Worm (Caenorhabditis elegans) whole organism, young adult: Measurements from ENCODE around the gene hrg-10.

ENCODE experiments used
- D2030.7 ChIP-seq: fragments of 200-800 bp; sonication (Bioruptor generic); IDR thresholded peaks from 2 replicates; pipeline ENCODE4 v1.3.6; 2022; ENCODE audit warnings: missing genetic modification reagents, missing genetic modification characterization, missing compliant biosample characterization
- F37B4.10 ChIP-seq: fragments of 200-800 bp; sonication (Bioruptor generic); IDR thresholded peaks from 2 replicates; pipeline ENCODE4 v1.3.6; 2022; ENCODE audit warnings: missing genetic modification characterization, missing compliant biosample characterization
- T07F8.4 ChIP-seq: sonication (generic microtip); optimal IDR thresholded peaks from 2 replicates; lab custom pipeline; 2016; ENCODE audit warnings: mild to moderate bottlenecking, missing genetic modification characterization, moderate library complexity, missing compliant biosample characterization
- Y79H2A.3 ChIP-seq: fragments of 200-800 bp; sonication (Bioruptor generic); conservative IDR thresholded peaks from 2 replicates; pipeline ENCODE4 v1.3.6; 2022; ENCODE audit warnings: missing genetic modification reagents, missing genetic modification characterization, missing compliant biosample characterization
- Y95B8A.8 ChIP-seq: fragments of 200-800 bp; sonication (Bioruptor generic); IDR thresholded peaks from 2 replicates; pipeline ENCODE4 v1.3.6; 2022; ENCODE audit warnings: missing genetic modification reagents, missing genetic modification characterization, missing compliant biosample characterization
- ZK185.1 ChIP-seq: sonication (generic microtip); optimal IDR thresholded peaks from 2 replicates; lab custom pipeline; 2016; ENCODE audit warnings: mild to moderate bottlenecking, missing genetic modification characterization, missing compliant biosample characterization; ENCODE audit not compliant: poor library complexity, severe bottlenecking
- ama-1 ChIP-seq, 3 experiments: fragments of 150-350 bp in 1 of 3; sonication (generic microtip) in 2 of 3; optimal IDR thresholded peaks; 2 replicates each; lab custom pipeline; 2014 to 2018; ENCODE audit warnings: missing biosample characterization in 2 of 3, missing genetic modification characterization in 2 of 3, missing genetic modification reagents in 2 of 3
- aptf-3 ChIP-seq: fragments of 200-800 bp; sonication (Bioruptor generic); IDR thresholded peaks from 2 replicates; pipeline ENCODE4 v1.3.6; 2022; ENCODE audit warnings: missing genetic modification characterization, missing compliant biosample characterization
- attf-3 ChIP-seq: fragments of 200-800 bp; sonication (Bioruptor generic); conservative IDR thresholded peaks from 2 replicates; pipeline ENCODE4 v1.3.6; 2022; ENCODE audit warnings: missing genetic modification reagents, missing genetic modification characterization, missing compliant biosample characterization
- bed-1 ChIP-seq: fragments of 200-800 bp; sonication (Bioruptor generic); IDR thresholded peaks from 2 replicates; pipeline ENCODE4 v1.3.6; 2022; ENCODE audit warnings: missing genetic modification reagents, missing genetic modification characterization, missing compliant biosample characterization
- cebp-2 ChIP-seq: fragments of 200-800 bp; sonication (Bioruptor generic); IDR thresholded peaks from 2 replicates; pipeline ENCODE4 v1.3.6; 2022; ENCODE audit warnings: missing genetic modification characterization, missing compliant biosample characterization
- ceh-58 ChIP-seq: fragments of 200-800 bp; sonication (Bioruptor generic); IDR thresholded peaks from 2 replicates; pipeline ENCODE4 v1.3.6; 2022; ENCODE audit warnings: missing genetic modification characterization, missing compliant biosample characterization
- die-1 ChIP-seq: sonication (generic microtip); optimal IDR thresholded peaks from 2 replicates; lab custom pipeline; 2016; ENCODE audit warnings: missing genotype, mild to moderate bottlenecking, missing genetic modification characterization, missing compliant biosample characterization
- dpl-1 ChIP-seq: fragments of 150-350 bp; optimal IDR thresholded peaks from 2 replicates; lab custom pipeline; 2014; ENCODE audit warnings: missing biosample characterization, missing genetic modification reagents, missing genetic modification characterization
- egl-18 ChIP-seq: fragments of 200-800 bp; sonication (Bioruptor generic); IDR thresholded peaks from 2 replicates; pipeline ENCODE4 v1.3.6; 2022; ENCODE audit warnings: missing genetic modification reagents, missing genetic modification characterization, missing compliant biosample characterization
- egl-44 ChIP-seq: fragments of 200-800 bp; sonication (Bioruptor generic); IDR thresholded peaks from 2 replicates; pipeline ENCODE4 v1.3.6; 2022; ENCODE audit warnings: missing genetic modification reagents, missing genetic modification characterization, missing compliant biosample characterization
- ets-4 ChIP-seq: fragments of 200-800 bp; sonication (Bioruptor generic); optimal IDR thresholded peaks from 2 replicates; lab custom pipeline; 2018; ENCODE audit warnings: mild to moderate bottlenecking, missing genetic modification characterization, missing compliant biosample characterization
- fkh-3 ChIP-seq: sonication (generic microtip); optimal IDR thresholded peaks from 2 replicates; lab custom pipeline; 2016; ENCODE audit warnings: mild to moderate bottlenecking, missing genetic modification characterization, missing compliant biosample characterization
- gei-17 ChIP-seq: fragments of 200-800 bp; sonication (Bioruptor generic); optimal IDR thresholded peaks from 2 replicates; lab custom pipeline; 2018; ENCODE audit warnings: mild to moderate bottlenecking, missing genetic modification characterization, missing compliant biosample characterization
- hmg-20 ChIP-seq: fragments of 200-800 bp; sonication (Bioruptor generic); IDR thresholded peaks from 2 replicates; pipeline ENCODE4 v1.3.6; 2022; ENCODE audit warnings: missing genetic modification reagents, missing genetic modification characterization, missing compliant biosample characterization
- lag-1 ChIP-seq: fragments of 200-800 bp; sonication (Bioruptor generic); IDR thresholded peaks from 2 replicates; pipeline ENCODE4 v1.3.6; 2022; ENCODE audit warnings: missing genetic modification reagents, missing genetic modification characterization, missing compliant biosample characterization
- lin-40 ChIP-seq: sonication (generic microtip); optimal IDR thresholded peaks from 2 replicates; lab custom pipeline; 2016; ENCODE audit warnings: missing genetic modification characterization, mild to moderate bottlenecking, missing compliant biosample characterization, missing genotype, missing genetic modification reagents
- lin-54 ChIP-seq: fragments of 200-800 bp; sonication (Bioruptor generic); optimal IDR thresholded peaks from 2 replicates; lab custom pipeline; 2018; ENCODE audit warnings: mild to moderate bottlenecking, missing genetic modification characterization, missing compliant biosample characterization
- lsy-27 ChIP-seq: sonication (generic microtip); optimal IDR thresholded peaks from 2 replicates; lab custom pipeline; 2017; ENCODE audit warnings: missing genetic modification characterization, mild to moderate bottlenecking, missing compliant biosample characterization, antibody characterized with exemption, missing genotype, borderline replicate concordance; ENCODE audit not compliant: insufficient read depth
- madf-3 ChIP-seq: fragments of 200-800 bp; sonication (Bioruptor generic); IDR thresholded peaks from 2 replicates; pipeline ENCODE4 v1.3.6; 2022; ENCODE audit warnings: missing genetic modification reagents, missing genetic modification characterization, missing compliant biosample characterization
- madf-6 ChIP-seq: fragments of 200-800 bp; sonication (Bioruptor generic); IDR thresholded peaks from 2 replicates; pipeline ENCODE4 v1.3.6; 2022; ENCODE audit warnings: missing genetic modification reagents, missing genetic modification characterization, missing compliant biosample characterization
- madf-8 ChIP-seq: fragments of 200-800 bp; sonication (Bioruptor generic); conservative IDR thresholded peaks from 2 replicates; pipeline ENCODE4 v1.3.6; 2022; ENCODE audit warnings: missing genetic modification reagents, missing genetic modification characterization, missing compliant biosample characterization
- mcd-1 ChIP-seq: fragments of 200-800 bp; sonication (Bioruptor generic); IDR thresholded peaks from 2 replicates; pipeline ENCODE4 v1.3.6; 2022; ENCODE audit warnings: missing genetic modification reagents, missing genetic modification characterization, missing compliant biosample characterization
- nhr-120 ChIP-seq: fragments of 200-800 bp; sonication (Bioruptor generic); IDR thresholded peaks from 2 replicates; pipeline ENCODE4 v1.3.6; 2022; ENCODE audit warnings: missing genetic modification characterization, missing compliant biosample characterization
- pbrm-1 ChIP-seq: fragments of 200-800 bp; sonication (Bioruptor generic); IDR thresholded peaks from 2 replicates; pipeline ENCODE4 v1.3.6; 2022; ENCODE audit warnings: missing genetic modification reagents, missing genetic modification characterization, missing compliant biosample characterization
- pha-4 ChIP-seq: fragments of 150-350 bp; sonication (generic microtip); optimal IDR thresholded peaks from 2 replicates; lab custom pipeline; 2014; ENCODE audit warnings: missing biosample characterization, missing genetic modification reagents, missing genetic modification characterization
- snpc-3.4 ChIP-seq: sonication (generic microtip); optimal IDR thresholded peaks from 2 replicates; lab custom pipeline; 2017; ENCODE audit warnings: missing genetic modification characterization, mild to moderate bottlenecking, missing compliant biosample characterization, antibody characterized with exemption, moderate library complexity, missing genotype, missing genetic modification reagents
- unc-130 ChIP-seq: sonication (generic microtip); optimal IDR thresholded peaks from 2 replicates; lab custom pipeline; 2016; ENCODE audit warnings: missing genetic modification reagents, missing genetic modification characterization, missing compliant biosample characterization
- unc-62 ChIP-seq: fragments of 150-350 bp; optimal IDR thresholded peaks from 2 replicates; lab custom pipeline; 2014; ENCODE audit warnings: missing biosample characterization, missing genetic modification reagents, missing genetic modification characterization
- zim-3 ChIP-seq: sonication (generic microtip); optimal IDR thresholded peaks from 2 replicates; lab custom pipeline; 2017; ENCODE audit warnings: mild to moderate bottlenecking, missing genetic modification characterization, moderate library complexity, missing compliant biosample characterization
- ztf-18 ChIP-seq: sonication (generic microtip); optimal IDR thresholded peaks from 2 replicates; lab custom pipeline; 2016; ENCODE audit warnings: missing genotype, mild to moderate bottlenecking, missing genetic modification characterization, missing compliant biosample characterization

The hrg-10 gene

DNA sequence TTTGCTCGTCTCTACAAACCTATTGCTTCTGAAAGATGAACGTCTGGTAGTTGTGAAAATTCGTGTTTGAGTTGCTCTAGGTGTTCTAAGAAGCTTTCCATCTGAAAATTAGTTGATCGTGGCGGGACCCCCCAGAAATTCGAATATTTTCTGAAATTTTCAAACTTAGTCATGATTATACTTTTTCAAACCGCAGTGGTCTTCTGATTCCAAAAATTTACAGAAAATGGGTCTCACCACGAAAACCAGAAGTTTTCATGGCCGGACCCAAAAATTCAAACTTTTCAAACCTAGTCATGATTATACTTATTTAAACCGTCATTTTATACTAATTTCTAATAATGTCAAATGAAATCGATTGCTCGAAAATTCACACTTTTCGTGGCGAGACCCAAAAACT, 3.0 kb upstream of the hrg-10 start, which contains the start of gene ztf-20:
Gene ztf-20 (minus strand): TSS at position 101 of the 400 bp plus-strand sequence.
- TF ChIP-seq attf-3 (GFP tag; lab: Robert Waterston, UW): no peak
- no peak for TF ChIP-seq madf-6 (GFP tag; lab: Robert Waterston, UW)
- no peak for TF ChIP-seq egl-44 (GFP tag; lab: Robert Waterston, UW)
- no peak for TF ChIP-seq die-1
- TF ChIP-seq pbrm-1: no peak
- TF ChIP-seq aptf-3: no peak
- no peak for TF ChIP-seq lag-1 (GFP tag; lab: Robert Waterston, UW)
- TF ChIP-seq ceh-58 (GFP tag; lab: Robert Waterston, UW): no peak
- no peak for TF ChIP-seq lin-54 (GFP tag; lab: Kevin White, UChicago)
- TF ChIP-seq fkh-3: no peak
- TF ChIP-seq egl-18 (GFP tag; lab: Robert Waterston, UW): no peak
- TF ChIP-seq cebp-2 (GFP tag; lab: Robert Waterston, UW): no peak
- no peak for TF ChIP-seq T07F8.4
- TF ChIP-seq ets-4 (GFP tag; lab: Kevin White, UChicago): no peak
- TF ChIP-seq bed-1 (GFP tag; lab: Robert Waterston, UW): no peak
- TF ChIP-seq Y79H2A.3 (GFP tag; lab: Robert Waterston, UW): no peak

DNA sequence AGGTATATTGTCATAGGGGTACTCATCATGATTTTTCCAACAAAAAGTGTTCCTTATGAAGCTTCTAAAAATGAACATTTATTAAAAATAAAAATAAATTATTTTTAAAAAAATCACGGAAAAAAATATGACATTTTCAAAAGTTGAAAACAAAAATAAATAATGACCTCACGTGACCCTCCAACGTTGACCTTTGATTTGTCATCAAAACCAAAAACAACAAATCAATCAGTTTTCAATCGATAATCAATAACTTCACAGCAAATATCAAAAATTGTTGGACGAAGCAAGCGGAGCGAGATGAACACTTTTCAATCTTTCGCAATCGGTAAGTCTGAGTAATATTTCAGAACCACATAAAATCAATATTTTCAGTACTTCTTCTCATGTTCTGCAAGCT, 16.8 kb downstream of the hrg-10 start, which contains the start of gene Y80D3A.8:
Gene Y80D3A.8 (plus strand): TSS at position 301 of the 400 bp plus-strand sequence.
- TF ChIP-seq lag-1 (GFP tag; lab: Robert Waterston, UW): no peak
- TF ChIP-seq unc-62 (GFP tag; lab: Kevin White, UChicago): no peak
- no peak for TF ChIP-seq madf-8 (GFP tag; lab: Robert Waterston, UW)
- no peak for TF ChIP-seq ama-1 (optimal IDR thresholded peaks at IDR 0.05; lab: Kevin White, UChicago)
- no peak for TF ChIP-seq ama-1 (GFP tag; optimal IDR thresholded peaks at IDR 0.05; lab: Kevin White, UChicago)
- no peak for TF ChIP-seq F37B4.10 (GFP tag; lab: Robert Waterston, UW)
- no peak for TF ChIP-seq nhr-120 (GFP tag; lab: Robert Waterston, UW)

- TF ChIP-seq D2030.7 (GFP tag; lab: Robert Waterston, UW) (no peak), hmg-20 (GFP tag; lab: Robert Waterston, UW) (no peak), ama-1 (optimal IDR thresholded peaks at IDR 0.05; lab: Kevin White, UChicago) (no peak), ama-1 (GFP tag; optimal IDR thresholded peaks at IDR 0.05; lab: Kevin White, UChicago) (no peak), dpl-1 (GFP tag; lab: Kevin White, UChicago) (no peak), Y79H2A.3 (GFP tag; lab: Robert Waterston, UW) (no peak), mcd-1 (GFP tag; lab: Robert Waterston, UW) (no peak), egl-44 (GFP tag; lab: Robert Waterston, UW) (no peak), snpc-3.4 (tag; lab: Kevin White, UChicago) (no peak), ZK185.1 (no peak), gei-17 (GFP tag; lab: Kevin White, UChicago) (no peak), bed-1 (GFP tag; lab: Robert Waterston, UW) (no peak), Y95B8A.8 (GFP tag; lab: Robert Waterston, UW) (no peak), unc-130 (GFP tag; lab: Kevin White, UChicago) (no peak), zim-3 (tag; lab: Kevin White, UChicago) (no peak), lsy-27 (tag; lab: Kevin White, UChicago) (no peak), ztf-18 (tag; lab: Kevin White, UChicago) (no peak), pha-4 (tag; lab: Kevin White, UChicago) (no peak), madf-3 (GFP tag; lab: Robert Waterston, UW) (no peak), lin-40 (tag; lab: Kevin White, UChicago) (no peak)
These were observed 19.5 kb downstream of the hrg-10 start for ce11 chrV:18937578-18937977.
